Fruit fly (Drosophila melanogaster): ENCODE measurements around the gene Tie.

DNA sequence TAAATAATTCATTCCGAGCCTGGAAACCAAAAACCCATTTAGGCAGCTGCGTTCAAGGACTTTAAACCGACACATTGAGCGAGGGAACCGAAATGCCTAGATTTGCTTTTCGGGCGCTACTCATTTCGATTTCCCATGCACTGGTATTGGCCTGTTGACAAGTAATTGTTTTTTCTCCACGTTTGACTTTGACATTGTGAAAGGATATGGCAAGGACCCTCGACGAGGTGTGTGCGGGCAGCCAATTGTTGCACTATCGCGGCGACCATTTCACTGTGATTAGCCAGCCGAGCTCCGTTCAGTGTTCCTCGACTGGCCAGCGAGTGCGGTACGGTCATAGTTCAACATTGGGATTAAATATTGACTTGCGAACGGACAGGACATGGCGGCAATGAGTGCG lies 23.8 kb upstream of the Tie start, which contains the start of gene CG42540:
- TF ChIP-seq Gug (GFP tag; IDR thresholded peaks at IDR 0.05) (no peak), Eip75B (GFP tag; optimal IDR thresholded peaks at IDR 0.05) (no peak), Hr39 (GFP tag; optimal IDR thresholded peaks at IDR 0.05) (no peak), CG10669 (GFP tag; optimal IDR thresholded peaks at IDR 0.05) (no peak), lz (GFP tag; optimal IDR thresholded peaks at IDR 0.05) (no peak), Ets21C (GFP tag; optimal IDR thresholded peaks at IDR 0.05) (no peak), net (GFP tag; optimal IDR thresholded peaks at IDR 0.05) (no peak), spab (GFP tag; optimal IDR thresholded peaks at IDR 0.05) (no peak), CG34406 (GFP tag; optimal IDR thresholded peaks at IDR 0.05) (no peak), CG3919 (GFP tag; optimal IDR thresholded peaks at IDR 0.05) (no peak), pdm3 (GFP tag; optimal IDR thresholded peaks at IDR 0.05) (no peak), CG6854 (GFP tag; optimal IDR thresholded peaks at IDR 0.05) (no peak)

Data from whole organism, prepupa.